ENCODE assay signal across 4 fruit fly cellular contexts in genomic region chr3L:3649527-3649926, dm6.
TF ChIP-seq lines count a peak whose summit lies in the region.

No protein-coding gene starts in this region.

- TF ChIP-seq CTCF in whole organism, embryonic (GFP tag; optimal IDR thresholded peaks at IDR 0.05; lab: Kevin White, UChicago), result no peak

TF ChIP-seq in whole organism, embryonic, 481 proteins besides CTCF, POLR2A, EP300 and RAD21:
- TF ChIP-seq Dp (GFP tag; optimal IDR thresholded peaks at IDR 0.05; lab: Kevin White, UChicago) (no peak), Nf-YB (GFP tag; optimal IDR thresholded peaks at IDR 0.05; lab: Kevin White, UChicago) (no peak), Poxn (GFP tag; IDR thresholded peaks at IDR 0.05; lab: Robert Waterston, UW) (no peak), CG12391 (tag; optimal IDR thresholded peaks at IDR 0.05; lab: Kevin White, UChicago) (no peak), sens (GFP tag; lab: Kevin White, UChicago) (peak; percentile 31), CG5953 (GFP tag; IDR thresholded peaks at IDR 0.05; lab: Robert Waterston, UW) (no peak), ro (GFP tag; IDR thresholded peaks at IDR 0.05; lab: Robert Waterston, UW) (no peak), CG3847 (GFP tag; IDR thresholded peaks at IDR 0.05; lab: Robert Waterston, UW) (no peak), CG31224 (GFP tag; IDR thresholded peaks at IDR 0.05; lab: Robert Waterston, UW) (no peak), Drgx (GFP tag; IDR thresholded peaks at IDR 0.05; lab: Robert Waterston, UW) (peak; percentile 79)

TF ChIP-seq in whole organism, prepupa, 60 proteins besides CTCF, POLR2A, EP300 and RAD21 (continues in another document):
- peak; percentile 50 for TF ChIP-seq CG6276 (GFP tag; optimal IDR thresholded peaks at IDR 0.05; lab: Kevin White, UChicago)
- peak; percentile 53 for TF ChIP-seq OdsH (GFP tag; optimal IDR thresholded peaks at IDR 0.05; lab: Kevin White, UChicago)
- TF ChIP-seq lz (GFP tag; optimal IDR thresholded peaks at IDR 0.05; lab: Kevin White, UChicago), result peak; percentile 61
- TF ChIP-seq cyc (GFP tag; optimal IDR thresholded peaks at IDR 0.05; lab: Kevin White, UChicago), result peak; percentile 45
- TF ChIP-seq Lpt (GFP tag; optimal IDR thresholded peaks at IDR 0.05; lab: Kevin White, UChicago), result peak; percentile 55
- peak; percentile 71 for TF ChIP-seq Hr4 (GFP tag; optimal IDR thresholded peaks at IDR 0.05; lab: Kevin White, UChicago)
- no peak for TF ChIP-seq fkh (GFP tag; optimal IDR thresholded peaks at IDR 0.05; lab: Kevin White, UChicago)
- no peak for TF ChIP-seq Blimp-1 (GFP tag; optimal IDR thresholded peaks at IDR 0.05; lab: Kevin White, UChicago)
- TF ChIP-seq CG15336 (GFP tag; IDR thresholded peaks at IDR 0.05; lab: Robert Waterston, UW), result peak; percentile 66; the same call in 1 of the 2 replicates
- peak; percentile 1 for TF ChIP-seq CG8632 (GFP tag; optimal IDR thresholded peaks at IDR 0.05; lab: Kevin White, UChicago)
- peak in 1 of 2 experiments; percentile 42 for TF ChIP-seq salr (GFP tag; optimal IDR thresholded peaks at IDR 0.05; lab: Kevin White, UChicago)
- peak; percentile 74 for TF ChIP-seq CG8119 (GFP tag; IDR thresholded peaks at IDR 0.05; lab: Robert Waterston, UW)
- TF ChIP-seq CG10669 (GFP tag; optimal IDR thresholded peaks at IDR 0.05; lab: Kevin White, UChicago), result no peak
- no peak for TF ChIP-seq ss (GFP tag; optimal IDR thresholded peaks at IDR 0.05; lab: Kevin White, UChicago)
- peak; percentile 63 for TF ChIP-seq Met (GFP tag; optimal IDR thresholded peaks at IDR 0.05; lab: Kevin White, UChicago)
- peak; percentile 19 for TF ChIP-seq dac (GFP tag; optimal IDR thresholded peaks at IDR 0.05; lab: Kevin White, UChicago)
- peak; percentile 59 for TF ChIP-seq pdm3 (GFP tag; optimal IDR thresholded peaks at IDR 0.05; lab: Kevin White, UChicago)
- TF ChIP-seq achi (GFP tag; optimal IDR thresholded peaks at IDR 0.05; lab: Kevin White, UChicago), result peak; percentile 46
- TF ChIP-seq CG11902 (GFP tag; optimal IDR thresholded peaks at IDR 0.05; lab: Kevin White, UChicago), result no peak
- TF ChIP-seq Eip75B (GFP tag; optimal IDR thresholded peaks at IDR 0.05; lab: Kevin White, UChicago), result peak; percentile 26
- TF ChIP-seq Eip93F (GFP tag; optimal IDR thresholded peaks at IDR 0.05; lab: Kevin White, UChicago), result no peak
- TF ChIP-seq CG10631 (GFP tag; optimal IDR thresholded peaks at IDR 0.05; lab: Kevin White, UChicago), result peak; percentile 40
- TF ChIP-seq CG7368 (GFP tag; optimal IDR thresholded peaks at IDR 0.05; lab: Kevin White, UChicago), result no peak
- TF ChIP-seq CG3919 (GFP tag; optimal IDR thresholded peaks at IDR 0.05; lab: Kevin White, UChicago), result peak; percentile 13
- peak; percentile 49 for TF ChIP-seq net (GFP tag; optimal IDR thresholded peaks at IDR 0.05; lab: Kevin White, UChicago)
- TF ChIP-seq CG6792 (GFP tag; optimal IDR thresholded peaks at IDR 0.05; lab: Kevin White, UChicago), result peak; percentile 48
- no peak for TF ChIP-seq Hr38 (GFP tag; optimal IDR thresholded peaks at IDR 0.05; lab: Kevin White, UChicago)
- TF ChIP-seq vri (GFP tag; optimal IDR thresholded peaks at IDR 0.05; lab: Kevin White, UChicago), result no peak

TF ChIP-seq in whole organism, pupa, 21 proteins besides CTCF, POLR2A, EP300 and RAD21:
- TF ChIP-seq CG32121 (GFP tag; IDR thresholded peaks at IDR 0.05; lab: Robert Waterston, UW), result peak; percentile 62
- TF ChIP-seq Pif1A (GFP tag; optimal IDR thresholded peaks at IDR 0.05; lab: Kevin White, UChicago), result peak; percentile 34
- peak; percentile 30 for TF ChIP-seq CG8301 (tag; optimal IDR thresholded peaks at IDR 0.05; lab: Kevin White, UChicago)
- TF ChIP-seq Ets98B (GFP tag; IDR thresholded peaks at IDR 0.05; lab: Robert Waterston, UW), result peak; percentile 76
- TF ChIP-seq CG12605 (GFP tag; IDR thresholded peaks at IDR 0.05; lab: Robert Waterston, UW), result no peak; the same call in 1 of the 2 replicates
- TF ChIP-seq rn (GFP tag; IDR thresholded peaks at IDR 0.05; lab: Robert Waterston, UW), result peak; percentile 46; the same call in 1 of the 2 replicates
- TF ChIP-seq CG14655 (GFP tag; optimal IDR thresholded peaks at IDR 0.05; lab: Kevin White, UChicago), result peak; percentile 57
- no peak for TF ChIP-seq gl (tag; optimal IDR thresholded peaks at IDR 0.05; lab: Kevin White, UChicago)
- TF ChIP-seq CG10348 (GFP tag; IDR thresholded peaks at IDR 0.05; lab: Robert Waterston, UW), result no peak
- TF ChIP-seq CG13204 (GFP tag; optimal IDR thresholded peaks at IDR 0.05; lab: Kevin White, UChicago), result no peak
- TF ChIP-seq CG15710 (tag; optimal IDR thresholded peaks at IDR 0.05; lab: Kevin White, UChicago), result no peak
- TF ChIP-seq CG9948 (tag; optimal IDR thresholded peaks at IDR 0.05; lab: Kevin White, UChicago), result peak; percentile 9
- TF ChIP-seq CG8159 (tag; optimal IDR thresholded peaks at IDR 0.05; lab: Kevin White, UChicago), result no peak
- TF ChIP-seq EcR (GFP tag; optimal IDR thresholded peaks at IDR 0.05; lab: Kevin White, UChicago), result no peak
- peak; percentile 27 for TF ChIP-seq Pif1B (GFP tag; optimal IDR thresholded peaks at IDR 0.05; lab: Kevin White, UChicago)
- peak; percentile 62; the same call in 2 of the 3 replicates for TF ChIP-seq CG4496 (GFP tag; IDR thresholded peaks at IDR 0.05; lab: Robert Waterston, UW)
- no peak for TF ChIP-seq CG34367 (tag; optimal IDR thresholded peaks at IDR 0.05; lab: Kevin White, UChicago)
- TF ChIP-seq fd96Ca (GFP tag; IDR thresholded peaks at IDR 0.05; lab: Robert Waterston, UW), result peak; percentile 67; the same call in 2 of the 3 replicates
- TF ChIP-seq CG17806 (tag; optimal IDR thresholded peaks at IDR 0.05; lab: Kevin White, UChicago), result no peak
- no peak for TF ChIP-seq D1 (tag; optimal IDR thresholded peaks at IDR 0.05; lab: Kevin White, UChicago)
- peak; percentile 30 for TF ChIP-seq Snoo (tag; optimal IDR thresholded peaks at IDR 0.05; lab: Kevin White, UChicago)
TF ChIP-seq in whole organism, pupa: peak in this region for 11.

TF ChIP-seq in whole organism, wandering third instar larva, 38 proteins besides CTCF, POLR2A, EP300 and RAD21:
- TF ChIP-seq ey (GFP tag; optimal IDR thresholded peaks at IDR 0.05; lab: Kevin White, UChicago) (peak; percentile 1), foxo (GFP tag; optimal IDR thresholded peaks at IDR 0.05; lab: Kevin White, UChicago) (peak in 1 of 2 experiments; percentile 11), OdsH (GFP tag; optimal IDR thresholded peaks at IDR 0.05; lab: Kevin White, UChicago) (peak; percentile 7), Sp1 (GFP tag; optimal IDR thresholded peaks at IDR 0.05; lab: Kevin White, UChicago) (no peak), sage (GFP tag; optimal IDR thresholded peaks at IDR 0.05; lab: Kevin White, UChicago) (no peak), h (GFP tag; optimal IDR thresholded peaks at IDR 0.05; lab: Kevin White, UChicago) (peak; percentile 24), dsf (GFP tag; optimal IDR thresholded peaks at IDR 0.05; lab: Kevin White, UChicago; ENCODE audit: borderline replicate concordance) (no peak), dmrt93B (GFP tag; optimal IDR thresholded peaks at IDR 0.05; lab: Kevin White, UChicago) (no peak), fru (GFP tag; optimal IDR thresholded peaks at IDR 0.05; lab: Kevin White, UChicago) (peak; percentile 8), Hr78 (GFP tag; optimal IDR thresholded peaks at IDR 0.05; lab: Kevin White, UChicago) (no peak), N (GFP tag; optimal IDR thresholded peaks at IDR 0.05; lab: Kevin White, UChicago) (no peak)

Comparison
In these comparisons a context has a peak if more than half of its experiments do, and no peak if none do; other contexts are left out.
1. Of the 7 proteins assayed by ChIP-seq in both whole organism, embryonic and whole organism, prepupa: peak only in whole organism, embryonic: none; only in whole organism, prepupa: Hr39, Lpt and Sox102F; in both: none; in neither: 4.